Worm (Caenorhabditis elegans) whole organism, L3 larva: Measurements from ENCODE around the gene ostf-4.

ENCODE experiments used
- R02D3.7 ChIP-seq: fragments of 150-350 bp; optimal IDR thresholded peaks from 2 replicates; lab custom pipeline; 2014; ENCODE audit warnings: missing biosample characterization, missing genetic modification characterization
- ZK546.5 ChIP-seq: sonication (generic microtip); optimal IDR thresholded peaks from 2 replicates; lab custom pipeline; 2017; ENCODE audit warnings: missing biosample characterization, missing genetic modification characterization
- aly-2 ChIP-seq: fragments of 150-350 bp; optimal IDR thresholded peaks from 2 replicates; lab custom pipeline; 2014; ENCODE audit warnings: missing biosample characterization, missing genetic modification characterization
- ama-1 ChIP-seq: fragments of 150-350 bp; optimal IDR thresholded peaks from 2 replicates; lab custom pipeline; 2018
- ceh-16 ChIP-seq: sonication (generic microtip); optimal IDR thresholded peaks from 2 replicates; lab custom pipeline; 2017; ENCODE audit warnings: missing biosample characterization, missing genetic modification characterization
- ceh-28 ChIP-seq: fragments of 150-350 bp; optimal IDR thresholded peaks from 2 replicates; lab custom pipeline; 2014; ENCODE audit warnings: missing biosample characterization, missing genetic modification reagents, missing genetic modification characterization
- ceh-82 ChIP-seq: fragments of 150-350 bp; optimal IDR thresholded peaks from 2 replicates; lab custom pipeline; 2014; ENCODE audit warnings: missing biosample characterization, missing genetic modification characterization
- ceh-9 ChIP-seq: sonication (generic microtip); optimal IDR thresholded peaks from 2 replicates; lab custom pipeline; 2018; ENCODE audit warnings: missing biosample characterization, missing genetic modification characterization
- daf-12 ChIP-seq: fragments of 150-350 bp; optimal IDR thresholded peaks from 2 replicates; lab custom pipeline; 2014; ENCODE audit warnings: missing biosample characterization, missing genetic modification reagents, missing genetic modification characterization
- egl-27 ChIP-seq: sonication (generic microtip); optimal IDR thresholded peaks from 4 replicates; lab custom pipeline; 2017; ENCODE audit warnings: missing biosample characterization, missing genetic modification reagents, missing genetic modification characterization
- egl-5 ChIP-seq: fragments of 150-350 bp; optimal IDR thresholded peaks from 2 replicates; lab custom pipeline; 2017; ENCODE audit warnings: missing biosample characterization, missing genetic modification reagents, missing genetic modification characterization, inconsistent platforms
- elt-1 ChIP-seq: fragments of 150-350 bp; optimal IDR thresholded peaks from 2 replicates; lab custom pipeline; 2014; ENCODE audit warnings: missing biosample characterization, missing genetic modification characterization
- elt-2 ChIP-seq: sonication (generic microtip); optimal IDR thresholded peaks from 2 replicates; lab custom pipeline; 2016; ENCODE audit warnings: missing genetic modification reagents, mild to moderate bottlenecking, missing genetic modification characterization, missing compliant biosample characterization
- elt-3 ChIP-seq, 3 experiments: fragments of 150-350 bp in 1 of 3; sonication (generic microtip) in 2 of 3; optimal IDR thresholded peaks; 2 replicates in 2 of 3; 4 replicates in 1 of 3; lab custom pipeline; 2014 to 2017; ENCODE audit warnings: missing biosample characterization in 3 of 3, missing genetic modification characterization in 3 of 3
- eor-1 ChIP-seq, 2 experiments: fragments of 150-350 bp; optimal IDR thresholded peaks; 2 replicates each; lab custom pipeline; 2014 to 2018; ENCODE audit warnings: missing biosample characterization in 2 of 2, missing genetic modification characterization in 2 of 2
- fkh-10 ChIP-seq: sonication (generic microtip); optimal IDR thresholded peaks from 2 replicates; lab custom pipeline; 2017; ENCODE audit warnings: missing biosample characterization, missing genetic modification reagents, missing genetic modification characterization
- fkh-2 ChIP-seq: fragments of 150-350 bp; optimal IDR thresholded peaks from 2 replicates; lab custom pipeline; 2014; ENCODE audit warnings: missing biosample characterization, missing genetic modification reagents, missing genetic modification characterization
- fos-1 ChIP-seq: fragments of 150-350 bp; optimal IDR thresholded peaks from 2 replicates; lab custom pipeline; 2014; ENCODE audit warnings: missing biosample characterization, missing genetic modification characterization
- hmg-11 ChIP-seq: sonication (generic microtip); optimal IDR thresholded peaks from 2 replicates; lab custom pipeline; 2016; ENCODE audit warnings: missing genetic modification characterization, missing compliant biosample characterization
- jun-1 ChIP-seq: fragments of 150-350 bp; optimal IDR thresholded peaks from 2 replicates; lab custom pipeline; 2014; ENCODE audit warnings: missing biosample characterization, missing genetic modification reagents, missing genetic modification characterization
- lin-15B ChIP-seq: fragments of 150-350 bp; optimal IDR thresholded peaks from 2 replicates; lab custom pipeline; 2014; ENCODE audit warnings: missing biosample characterization, missing genetic modification characterization
- lin-39 ChIP-seq: fragments of 150-350 bp; optimal IDR thresholded peaks from 2 replicates; lab custom pipeline; 2018; ENCODE audit warnings: missing biosample characterization, missing genetic modification reagents, missing genetic modification characterization
- lsy-12 ChIP-seq: sonication (generic microtip); optimal IDR thresholded peaks from 2 replicates; lab custom pipeline; 2016; ENCODE audit warnings: mild to moderate bottlenecking, missing genetic modification characterization, missing compliant biosample characterization
- mdl-1 ChIP-seq: fragments of 150-350 bp; optimal IDR thresholded peaks from 2 replicates; lab custom pipeline; 2014; ENCODE audit warnings: missing biosample characterization, missing genetic modification characterization
- mml-1 ChIP-seq: fragments of 150-350 bp; sonication (generic microtip); optimal IDR thresholded peaks from 3 replicates; lab custom pipeline; 2014; ENCODE audit warnings: missing biosample characterization, missing genetic modification characterization
- nfya-1 ChIP-seq: sonication (generic microtip); optimal IDR thresholded peaks from 2 replicates; lab custom pipeline; 2017; ENCODE audit warnings: missing genetic modification characterization, mild to moderate bottlenecking, missing compliant biosample characterization, antibody characterized with exemption, moderate library complexity; ENCODE audit not compliant: insufficient read depth
- nhr-11 ChIP-seq: fragments of 150-350 bp; optimal IDR thresholded peaks from 2 replicates; lab custom pipeline; 2014; ENCODE audit warnings: missing biosample characterization, missing genetic modification characterization
- nhr-12 ChIP-seq: fragments of 150-350 bp; optimal IDR thresholded peaks from 2 replicates; lab custom pipeline; 2014; ENCODE audit warnings: missing biosample characterization, missing genetic modification characterization
- nhr-23 ChIP-seq: fragments of 150-350 bp; optimal IDR thresholded peaks from 2 replicates; lab custom pipeline; 2014; ENCODE audit warnings: missing biosample characterization, missing genetic modification reagents, missing genetic modification characterization
- nhr-237 ChIP-seq: fragments of 150-350 bp; optimal IDR thresholded peaks from 2 replicates; lab custom pipeline; 2014; ENCODE audit warnings: missing biosample characterization, missing genetic modification characterization
- nhr-25 ChIP-seq: sonication (generic microtip); optimal IDR thresholded peaks from 2 replicates; lab custom pipeline; 2017; ENCODE audit warnings: missing biosample characterization, missing genetic modification characterization
- nhr-28 ChIP-seq: fragments of 150-350 bp; optimal IDR thresholded peaks from 2 replicates; lab custom pipeline; 2014; ENCODE audit warnings: missing biosample characterization, missing genetic modification characterization
- nhr-43 ChIP-seq: sonication (generic microtip); optimal IDR thresholded peaks from 2 replicates; lab custom pipeline; 2016; ENCODE audit warnings: mild to moderate bottlenecking, missing genetic modification characterization, missing compliant biosample characterization; ENCODE audit not compliant: poor library complexity, severe bottlenecking
- nhr-67 ChIP-seq: fragments of 150-350 bp; optimal IDR thresholded peaks from 2 replicates; lab custom pipeline; 2014; ENCODE audit warnings: missing biosample characterization, missing genetic modification characterization
- nhr-76 ChIP-seq: fragments of 150-350 bp; sonication (generic microtip); optimal IDR thresholded peaks from 5 replicates; lab custom pipeline; 2014; ENCODE audit warnings: missing biosample characterization, missing genetic modification characterization
- nhr-77 ChIP-seq: fragments of 150-350 bp; optimal IDR thresholded peaks from 2 replicates; lab custom pipeline; 2014; ENCODE audit warnings: missing biosample characterization, missing genetic modification characterization
- pha-4 ChIP-seq: fragments of 150-350 bp; optimal IDR thresholded peaks from 2 replicates; lab custom pipeline; 2014; ENCODE audit warnings: missing biosample characterization, missing genetic modification reagents, missing genetic modification characterization
- pqm-1 ChIP-seq: fragments of 150-350 bp; optimal IDR thresholded peaks from 2 replicates; lab custom pipeline; 2017; ENCODE audit warnings: missing biosample characterization, missing genetic modification characterization, inconsistent platforms
- sea-2 ChIP-seq: fragments of 150-350 bp; sonication (generic microtip); optimal IDR thresholded peaks from 4 replicates; lab custom pipeline; 2014; ENCODE audit warnings: missing biosample characterization, missing genetic modification reagents, missing genetic modification characterization
- skn-1 ChIP-seq: fragments of 150-350 bp; optimal IDR thresholded peaks from 2 replicates; lab custom pipeline; 2014; ENCODE audit warnings: missing biosample characterization, missing genetic modification characterization
- snpc-4 ChIP-seq: fragments of 150-350 bp; optimal IDR thresholded peaks from 2 replicates; lab custom pipeline; 2014; ENCODE audit warnings: missing biosample characterization, missing genetic modification characterization
- tbx-2 ChIP-seq: sonication (generic microtip); optimal IDR thresholded peaks from 2 replicates; lab custom pipeline; 2016; ENCODE audit warnings: mild to moderate bottlenecking, missing genetic modification characterization, missing compliant biosample characterization
- unc-39 ChIP-seq: sonication (generic microtip); optimal IDR thresholded peaks from 4 replicates; lab custom pipeline; 2017; ENCODE audit warnings: missing biosample characterization, missing genetic modification characterization
- unc-62 ChIP-seq: fragments of 150-350 bp; sonication (generic microtip); optimal IDR thresholded peaks from 4 replicates; lab custom pipeline; 2014; ENCODE audit warnings: missing biosample characterization, missing genetic modification reagents, missing genetic modification characterization
- zag-1 ChIP-seq: fragments of 150-350 bp; optimal IDR thresholded peaks from 2 replicates; lab custom pipeline; 2014; ENCODE audit warnings: missing biosample characterization, missing genetic modification characterization
- ztf-11 ChIP-seq: fragments of 150-350 bp; optimal IDR thresholded peaks from 2 replicates; lab custom pipeline; 2014; ENCODE audit warnings: missing biosample characterization, missing genetic modification characterization
- ztf-4 ChIP-seq: fragments of 150-350 bp; optimal IDR thresholded peaks from 2 replicates; lab custom pipeline; 2014; ENCODE audit warnings: missing biosample characterization, missing genetic modification characterization

The ostf-4 gene

DNA sequence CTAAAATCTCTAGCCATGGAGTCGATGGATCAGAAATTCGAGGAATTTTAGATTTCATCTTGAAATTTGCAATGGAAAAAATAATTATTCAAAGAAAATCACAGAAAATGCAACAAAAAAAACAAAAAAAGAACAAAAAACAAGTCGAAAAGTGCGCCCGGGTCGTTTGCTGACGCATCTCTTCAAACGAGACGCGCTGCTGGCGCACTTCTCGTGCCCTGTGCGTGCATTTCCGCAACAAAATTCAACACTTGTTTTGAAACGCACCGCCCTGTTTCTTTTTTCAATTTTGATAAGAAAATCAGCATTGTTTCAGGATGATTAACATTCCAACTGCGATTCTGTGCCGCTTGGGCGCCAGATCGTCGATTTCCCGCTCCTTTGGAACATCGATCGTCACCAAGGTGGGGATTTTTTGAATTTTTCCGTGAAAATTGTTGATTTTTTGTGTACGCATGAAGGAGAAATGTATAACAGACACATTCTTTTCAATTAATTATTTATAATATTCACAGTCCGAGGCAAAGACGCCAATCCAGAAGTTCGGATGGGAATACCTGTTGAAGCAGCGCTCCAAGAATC lies 15.7 kb upstream of the ostf-4 start, which contains the start of the genes jmjd-4 and mev-1:
jmjd-4 (minus strand) TSS at position 58 of the 582 bp plus-strand sequence.
mev-1 (plus strand) TSS at position 317 of the 582 bp plus-strand sequence.
- TF ChIP-seq nhr-28 (tag; lab: Kevin White, UChicago) (no peak), elt-1 (peak; percentile 33), egl-27 (no peak), ceh-9 (no peak), ama-1 (lab: Kevin White, UChicago) (peak; percentile 52), aly-2 (tag; lab: Kevin White, UChicago) (no peak), pqm-1 (tag; lab: Kevin White, UChicago) (peak; percentile 71), tbx-2 (peak; percentile 82), eor-1 (tag; optimal IDR thresholded peaks at IDR 0.05; lab: Kevin White, UChicago) (no peak), hmg-11 (tag; lab: Kevin White, UChicago) (peak; percentile 91), pha-4 (tag; lab: Kevin White, UChicago) (peak; percentile 83), jun-1 (tag; lab: Kevin White, UChicago) (peak; percentile 82), lin-15B (peak; percentile 91), nhr-77 (peak; percentile 35), lsy-12 (tag; lab: Kevin White, UChicago) (peak; percentile 87), ceh-16 (tag; lab: Kevin White, UChicago) (no peak), fkh-2 (no peak), nhr-67 (tag; lab: Kevin White, UChicago) (no peak), ztf-4 (tag; lab: Kevin White, UChicago) (no peak), lin-39 (tag; lab: Kevin White, UChicago) (peak; percentile 72), unc-62 (GFP tag; lab: Kevin White, UChicago) (no peak), snpc-4 (tag; lab: Kevin White, UChicago) (peak; percentile 73), elt-3 (tag; optimal IDR thresholded peaks at IDR 0.05; lab: Kevin White, UChicago) (no peak), ZK546.5 (tag; lab: Kevin White, UChicago) (no peak), daf-12 (tag; lab: Kevin White, UChicago) (no peak), sea-2 (GFP tag; lab: Kevin White, UChicago) (no peak), nhr-25 (peak; percentile 89), ceh-28 (tag; lab: Kevin White, UChicago) (peak; percentile 60), skn-1 (tag; lab: Kevin White, UChicago) (peak; percentile 69), egl-5 (tag; lab: Kevin White, UChicago) (peak; percentile 39), nhr-12 (tag; lab: Kevin White, UChicago) (no peak), fkh-10 (GFP tag; lab: Kevin White, UChicago) (peak; percentile 45), mml-1 (tag; lab: Kevin White, UChicago) (no peak), nhr-11 (tag; lab: Kevin White, UChicago) (no peak), R02D3.7 (tag; lab: Kevin White, UChicago) (peak; percentile 68), nhr-43 (tag; lab: Kevin White, UChicago) (peak; percentile 87), elt-2 (peak; percentile 84), nfya-1 (tag; lab: Kevin White, UChicago) (peak; percentile 90), unc-39 (tag; lab: Kevin White, UChicago) (no peak), nhr-23 (tag; lab: Kevin White, UChicago) (peak; percentile 89), nhr-76 (tag; lab: Kevin White, UChicago) (no peak), mdl-1 (tag; lab: Kevin White, UChicago) (no peak), nhr-237 (no peak), ceh-82 (tag; lab: Kevin White, UChicago) (peak; percentile 56), fos-1 (no peak), ztf-11 (tag; lab: Kevin White, UChicago) (no peak), zag-1 (tag; lab: Kevin White, UChicago) (no peak)
